Fruit fly (Drosophila melanogaster) whole organism, larva: ENCODE measurements around the gene CG13484.

Source experiments
- noc ChIP-seq: fragments of 200-800 bp; sonication (Bioruptor generic); optimal IDR thresholded peaks from 3 replicates; lab custom pipeline; 2019; ENCODE audit warnings: missing biosample characterization, mild to moderate bottlenecking, missing genetic modification characterization, moderate library complexity

The CG13484 gene

DNA sequence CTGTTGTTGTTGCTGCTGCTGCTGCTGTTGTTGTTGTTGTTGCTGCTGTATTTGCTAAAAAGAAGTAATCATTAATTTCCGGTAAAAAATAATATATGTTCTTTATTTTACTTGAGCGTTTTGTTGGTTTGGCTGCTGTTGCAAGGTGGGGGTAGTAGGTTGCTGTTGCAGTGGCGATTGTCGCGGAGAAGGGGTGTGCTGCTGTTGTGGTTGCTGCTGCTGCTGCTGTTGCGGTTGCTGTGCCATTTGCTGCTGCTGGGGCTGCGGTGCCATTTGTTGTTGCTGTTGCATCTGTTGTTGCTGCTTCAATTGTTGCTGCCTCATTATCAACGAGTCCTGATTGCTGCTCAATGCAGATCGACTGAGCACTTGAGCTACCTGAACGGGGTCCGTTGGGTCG, 27.1 kb downstream of the CG13484 start:
- TF ChIP-seq noc (tag; lab: Kevin White, UChicago): no peak

DNA sequence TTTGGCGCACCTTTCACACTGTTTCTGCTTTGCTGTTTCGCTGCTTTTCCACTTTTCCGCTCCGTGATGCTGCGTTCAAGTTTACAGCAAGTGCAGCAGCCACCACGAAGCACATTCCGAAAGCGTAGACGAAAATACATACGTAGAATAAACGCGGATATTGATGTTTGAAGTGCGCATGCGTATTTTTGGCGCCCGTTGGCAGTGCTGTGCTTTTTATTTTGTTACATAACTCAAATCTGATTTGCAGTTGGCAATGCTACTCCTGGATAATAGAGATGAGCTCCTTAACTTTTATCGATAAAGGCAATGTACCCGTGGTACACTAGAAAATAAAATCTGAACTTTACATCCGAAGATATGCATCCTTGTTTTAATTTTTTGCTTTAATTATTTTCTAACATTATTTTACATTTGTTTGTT, 46.2 kb downstream of the CG13484 start:
- TF ChIP-seq noc (tag; lab: Kevin White, UChicago): no peak

DNA sequence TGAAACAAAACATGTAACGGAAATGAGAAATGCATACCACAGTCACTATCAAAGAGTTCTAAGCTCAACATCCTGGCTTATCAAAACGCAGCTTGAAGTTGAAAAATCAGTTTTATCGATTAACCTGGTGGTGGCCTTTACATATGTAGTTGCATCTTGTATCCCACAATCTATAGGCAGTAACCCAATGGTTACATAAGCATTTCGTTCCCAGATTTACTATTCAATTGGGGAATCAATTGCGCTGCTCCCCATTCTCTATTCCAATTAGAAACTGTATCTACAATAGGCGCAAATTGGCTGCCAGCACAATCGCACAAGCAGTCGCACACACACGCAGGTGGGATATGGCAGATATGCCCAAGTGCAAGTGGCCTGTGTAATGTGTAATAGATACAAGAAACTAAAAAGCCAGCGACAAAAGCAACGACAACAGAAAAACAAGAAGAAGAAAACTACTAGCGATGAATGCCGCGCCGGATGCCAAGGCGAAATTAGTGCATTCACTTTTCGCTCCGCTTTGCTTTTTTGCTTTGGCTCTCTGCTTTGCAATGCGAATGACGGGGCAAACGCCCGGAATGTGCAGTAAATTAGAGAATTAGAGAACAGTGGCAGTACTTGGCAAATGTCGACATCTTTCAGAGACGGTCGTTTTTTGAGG, 47.1 kb downstream of the CG13484 start:
- TF ChIP-seq noc (tag; lab: Kevin White, UChicago): no peak

DNA sequence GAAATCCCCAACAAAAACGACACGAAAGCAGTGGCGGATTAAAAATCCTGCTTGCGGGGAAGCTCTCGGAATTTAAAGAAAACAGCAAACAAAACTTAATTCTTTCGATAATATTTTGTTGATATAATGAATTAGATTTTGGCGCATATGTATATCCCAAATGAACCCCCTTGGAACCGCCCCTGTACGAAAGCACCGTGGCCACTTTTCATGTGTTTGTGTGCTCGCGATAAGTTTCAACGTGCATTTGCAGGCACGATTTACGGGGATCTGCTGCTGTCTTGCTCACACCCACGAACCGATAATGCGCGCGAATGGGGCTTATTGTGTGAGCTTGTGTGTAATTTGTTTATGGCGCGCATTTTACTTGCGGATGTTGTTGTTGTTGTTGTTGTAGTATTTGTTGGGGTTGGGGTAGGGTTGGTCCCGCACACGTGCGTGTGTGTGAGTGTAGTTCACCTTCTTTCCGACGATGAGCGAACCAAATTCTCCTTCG, 47.9 kb downstream of the CG13484 start:
- peak; percentile 96 for TF ChIP-seq noc (tag; lab: Kevin White, UChicago)

DNA sequence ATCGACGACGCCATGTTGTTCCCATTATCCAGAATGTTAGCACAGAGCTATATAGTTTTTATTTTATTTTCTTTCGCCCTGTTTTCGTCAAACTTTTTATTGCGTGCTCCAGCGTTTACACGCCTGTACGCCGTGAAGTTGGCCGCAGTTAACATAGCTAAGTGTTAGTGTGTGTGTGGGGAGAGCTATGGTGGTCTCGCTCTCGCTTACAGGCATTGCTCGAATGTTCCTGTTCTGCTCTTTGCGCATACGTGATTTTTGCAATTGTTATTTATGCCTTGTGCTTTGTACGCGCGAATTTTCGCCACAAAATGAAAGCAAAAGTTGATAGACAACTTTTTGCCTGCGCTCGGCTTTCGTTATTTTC, 48.9 kb downstream of the CG13484 start:
- no peak for TF ChIP-seq noc (tag; lab: Kevin White, UChicago)

DNA sequence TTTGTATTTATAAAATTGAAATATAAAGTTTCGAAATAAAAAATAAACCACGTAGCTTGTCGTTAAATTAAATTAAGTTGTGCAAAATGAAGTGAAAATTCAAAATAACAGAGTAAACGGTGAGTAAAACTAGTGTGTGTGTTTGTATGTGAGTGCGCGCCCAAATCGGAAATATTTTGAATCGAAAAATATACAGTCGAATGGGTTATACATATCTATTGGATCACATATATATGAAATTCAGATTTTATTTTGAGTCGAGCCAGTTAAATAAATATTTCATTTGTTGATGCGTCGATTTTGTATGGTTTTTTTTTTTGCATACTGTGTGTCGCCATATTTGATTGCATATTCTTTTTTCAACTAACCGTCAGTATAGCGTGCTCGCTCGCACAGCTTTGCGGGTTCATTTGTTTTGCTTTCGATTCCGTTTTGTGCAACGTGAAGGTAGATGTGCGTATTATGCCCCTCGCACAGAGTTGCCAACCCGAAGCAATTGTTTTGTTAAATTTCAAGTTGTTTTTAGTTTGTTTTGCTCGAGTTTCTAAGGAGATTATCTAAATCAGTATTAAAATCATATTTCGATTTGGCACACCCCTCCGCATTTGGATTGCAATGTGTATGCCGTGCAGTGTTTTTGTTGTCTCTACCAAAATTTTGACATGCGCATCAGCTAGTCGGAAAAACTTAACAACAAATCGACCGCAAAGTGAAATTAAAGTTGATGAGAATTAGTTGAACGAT, 49.4 kb downstream of the CG13484 start:
- peak; percentile 23 for TF ChIP-seq noc (tag; lab: Kevin White, UChicago)

DNA sequence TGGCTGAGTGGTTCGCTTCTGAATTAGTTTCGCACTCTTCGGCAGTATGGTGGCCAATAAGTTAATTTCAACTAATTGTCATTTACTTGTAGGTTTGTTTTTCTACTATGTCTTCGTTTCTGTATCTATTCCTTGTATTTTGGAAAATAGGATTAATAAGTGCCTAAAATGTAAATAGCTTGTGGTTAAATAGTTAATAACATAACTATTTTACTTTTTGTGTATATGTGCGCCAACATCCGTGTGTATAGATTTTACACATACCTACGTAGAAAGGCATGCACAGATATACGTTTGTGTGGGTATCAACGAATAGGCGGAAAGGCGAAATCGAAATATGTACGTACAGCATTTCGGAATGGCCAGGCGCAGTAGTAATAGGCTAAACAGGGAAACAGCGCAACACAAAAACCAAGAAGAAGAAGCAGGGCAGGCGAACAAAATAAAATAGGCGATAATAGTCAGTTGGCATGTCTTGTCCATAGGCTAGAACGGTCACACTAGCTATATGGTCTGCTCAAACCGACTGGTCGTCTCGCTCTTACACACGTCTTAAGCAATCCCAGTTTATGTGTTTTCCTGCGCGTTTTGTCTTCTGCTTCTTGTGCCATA, 50.2 kb downstream of the CG13484 start:
- TF ChIP-seq noc (tag; lab: Kevin White, UChicago): no peak
